Worm (Caenorhabditis elegans): ENCODE data around the gene B0563.8.

Gene B0563.8

ce11 chrX:9150269-9150744, 24.0 kb downstream of the B0563.8 start, which contains the start of gene tmbi-4:
Gene tmbi-4 (plus strand): TSS chrX:9150694.
- TF ChIP-seq hmbx-1 (tag; optimal IDR thresholded peaks at IDR 0.05): no peak
- no peak for TF ChIP-seq tbx-11 (GFP tag; IDR thresholded peaks at IDR 0.05)
- no peak for TF ChIP-seq pes-1 (GFP tag; IDR thresholded peaks at IDR 0.05)
- TF ChIP-seq F13C5.2 (tag; optimal IDR thresholded peaks at IDR 0.05): no peak
- no peak for TF ChIP-seq ets-7 (tag; optimal IDR thresholded peaks at IDR 0.05)
- no peak for TF ChIP-seq scrt-1 (GFP tag; IDR thresholded peaks at IDR 0.05)
- no peak for TF ChIP-seq hnd-1 (tag; optimal IDR thresholded peaks at IDR 0.05)
- TF ChIP-seq tbx-37 (GFP tag; conservative IDR thresholded peaks at IDR 0.05): no peak
- TF ChIP-seq ceh-36 (tag; optimal IDR thresholded peaks at IDR 0.05): no peak
- TF ChIP-seq tra-4 (tag; optimal IDR thresholded peaks at IDR 0.05): no peak
- no peak for TF ChIP-seq flt-1 (GFP tag; IDR thresholded peaks at IDR 0.05)
- TF ChIP-seq aly-1 (tag; optimal IDR thresholded peaks at IDR 0.05): no peak
- TF ChIP-seq sea-1 (GFP tag; conservative IDR thresholded peaks at IDR 0.05): no peak
- no peak for TF ChIP-seq ceh-13 (GFP tag; optimal IDR thresholded peaks at IDR 0.05)
- TF ChIP-seq ama-1 (optimal IDR thresholded peaks at IDR 0.05): no peak
- no peak for TF ChIP-seq hmg-4 (GFP tag; optimal IDR thresholded peaks at IDR 0.05)

- TF ChIP-seq ets-7 (tag; optimal IDR thresholded peaks at IDR 0.05) (no peak), pes-1 (GFP tag; IDR thresholded peaks at IDR 0.05) (no peak), scrt-1 (GFP tag; IDR thresholded peaks at IDR 0.05) (no peak), ceh-36 (tag; optimal IDR thresholded peaks at IDR 0.05) (no peak), hmg-4 (GFP tag; optimal IDR thresholded peaks at IDR 0.05) (no peak), hmbx-1 (tag; optimal IDR thresholded peaks at IDR 0.05) (no peak)
Observed at ce11 chrX:9146953-9147352, 27.4 kb downstream of the B0563.8 start.

ce11 chrX:9145848-9146247, 28.5 kb downstream of the B0563.8 start, which contains the start of gene B0563.5:
Gene B0563.5 (plus strand): TSS chrX:9146148.
- TF ChIP-seq tbx-11 (GFP tag; IDR thresholded peaks at IDR 0.05) (no peak), pes-1 (GFP tag; IDR thresholded peaks at IDR 0.05) (no peak), F13C5.2 (tag; optimal IDR thresholded peaks at IDR 0.05) (no peak), hmg-4 (GFP tag; optimal IDR thresholded peaks at IDR 0.05) (no peak), ceh-36 (tag; optimal IDR thresholded peaks at IDR 0.05) (no peak), sea-1 (GFP tag; conservative IDR thresholded peaks at IDR 0.05) (no peak), tbx-37 (GFP tag; conservative IDR thresholded peaks at IDR 0.05) (no peak), ama-1 (optimal IDR thresholded peaks at IDR 0.05) (no peak), scrt-1 (GFP tag; IDR thresholded peaks at IDR 0.05) (no peak), B0310.2 (tag; optimal IDR thresholded peaks at IDR 0.05) (no peak), tra-4 (tag; optimal IDR thresholded peaks at IDR 0.05) (no peak), flt-1 (GFP tag; IDR thresholded peaks at IDR 0.05) (no peak), ets-7 (tag; optimal IDR thresholded peaks at IDR 0.05) (no peak), ceh-13 (GFP tag; optimal IDR thresholded peaks at IDR 0.05) (no peak), aly-1 (tag; optimal IDR thresholded peaks at IDR 0.05) (no peak), hnd-1 (tag; optimal IDR thresholded peaks at IDR 0.05) (no peak)

ce11 chrX:9137402-9137801, 36.9 kb downstream of the B0563.8 start, which contains the start of gene B0563.6:
Gene B0563.6 (plus strand): TSS chrX:9137702.
- no peak for TF ChIP-seq B0310.2 (tag; optimal IDR thresholded peaks at IDR 0.05)
- no peak for TF ChIP-seq tbx-37 (GFP tag; conservative IDR thresholded peaks at IDR 0.05)
- no peak for TF ChIP-seq hmbx-1 (tag; optimal IDR thresholded peaks at IDR 0.05)
- no peak for TF ChIP-seq flt-1 (GFP tag; IDR thresholded peaks at IDR 0.05)
- no peak for TF ChIP-seq aly-1 (tag; optimal IDR thresholded peaks at IDR 0.05)
- no peak for TF ChIP-seq pes-1 (GFP tag; IDR thresholded peaks at IDR 0.05)
- no peak for TF ChIP-seq ama-1 (optimal IDR thresholded peaks at IDR 0.05)
- no peak for TF ChIP-seq hnd-1 (tag; optimal IDR thresholded peaks at IDR 0.05)
- no peak for TF ChIP-seq ets-7 (tag; optimal IDR thresholded peaks at IDR 0.05)
- TF ChIP-seq ceh-13 (GFP tag; optimal IDR thresholded peaks at IDR 0.05): no peak
- no peak for TF ChIP-seq scrt-1 (GFP tag; IDR thresholded peaks at IDR 0.05)
- TF ChIP-seq ceh-36 (tag; optimal IDR thresholded peaks at IDR 0.05): no peak
- TF ChIP-seq sea-1 (GFP tag; conservative IDR thresholded peaks at IDR 0.05): no peak

Data from whole organism, early embryonic.